Worm (Caenorhabditis elegans): ENCODE data around the gene msrp-5.

DNA sequence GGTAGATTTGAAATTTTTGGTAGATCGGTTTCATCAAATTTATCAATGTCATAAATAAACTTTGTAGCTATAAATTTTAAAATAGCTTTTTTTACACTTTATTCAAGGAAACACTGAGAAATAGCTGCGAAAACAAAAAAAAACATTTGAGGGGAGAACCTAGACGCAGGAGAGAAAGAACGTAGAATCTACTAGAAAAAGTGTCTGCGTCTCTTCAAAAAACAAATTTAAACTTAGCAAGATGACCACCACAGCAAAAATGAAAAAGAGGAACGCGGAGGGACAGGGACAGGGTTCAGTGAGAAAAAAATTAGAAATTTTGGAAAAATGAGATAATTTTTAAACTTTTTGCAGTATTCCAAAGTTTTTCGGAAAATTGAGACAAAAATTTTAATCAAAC, 32.3 kb downstream of the msrp-5 start:
- no peak for TF ChIP-seq ama-1 (optimal IDR thresholded peaks at IDR 0.05)
- TF ChIP-seq ama-1 (GFP tag; optimal IDR thresholded peaks at IDR 0.05) = no peak
- TF ChIP-seq lin-35 (GFP tag; optimal IDR thresholded peaks at IDR 0.05) = no peak
- TF ChIP-seq him-1 (tag; optimal IDR thresholded peaks at IDR 0.05) = no peak
- no peak for TF ChIP-seq ztf-25 (GFP tag; IDR thresholded peaks at IDR 0.05)
- TF ChIP-seq F37B4.10 (GFP tag; IDR thresholded peaks at IDR 0.05) = no peak
- TF ChIP-seq tbp1 (GFP tag; optimal IDR thresholded peaks at IDR 0.05) = no peak
- TF ChIP-seq efl-1 (GFP tag; optimal IDR thresholded peaks at IDR 0.05) = no peak
- no peak for TF ChIP-seq mel-28 (tag; optimal IDR thresholded peaks at IDR 0.05; ENCODE audit: borderline replicate concordance)
- no peak for TF ChIP-seq lsl-1 (GFP tag; optimal IDR thresholded peaks at IDR 0.05)
